Worm (Caenorhabditis elegans): ENCODE results near the gene bath-29.
A peak's percentile ranks its signal among the peaks of the same experiment; 100 is the strongest.

The bath-29 gene

ce11 chrII:3349820-3350291 lies 1.5 kb downstream of the bath-29 start, which contains the start of gene F14D2.8:
Gene F14D2.8, minus strand, starts transcription at chrII:3349870.
- no peak for TF ChIP-seq ref-1 (GFP tag; conservative IDR thresholded peaks at IDR 0.05)
- TF ChIP-seq flt-1 (GFP tag; IDR thresholded peaks at IDR 0.05), result no peak
- no peak for TF ChIP-seq cog-1 (tag; optimal IDR thresholded peaks at IDR 0.05)
- TF ChIP-seq klf-2 (GFP tag; conservative IDR thresholded peaks at IDR 0.05), result no peak
- no peak for TF ChIP-seq med-1 (GFP tag; optimal IDR thresholded peaks at IDR 0.05; ENCODE audit: insufficient read depth)
- TF ChIP-seq tab-1 (GFP tag; IDR thresholded peaks at IDR 0.05), result no peak
- no peak for TF ChIP-seq ztf-23 (GFP tag; IDR thresholded peaks at IDR 0.05)
- TF ChIP-seq ztf-29 (GFP tag; IDR thresholded peaks at IDR 0.05), result no peak
- no peak for TF ChIP-seq T22C8.4 (GFP tag; IDR thresholded peaks at IDR 0.05)

ce11 chrII:3358834-3359233 lies 10.5 kb downstream of the bath-29 start, which contains the start of the genes lido-14 and bath-27:
Gene lido-14, plus strand, starts transcription at chrII:3359134.
Gene bath-27, plus strand, starts transcription at chrII:3359139.
- no peak for TF ChIP-seq klf-2 (GFP tag; conservative IDR thresholded peaks at IDR 0.05)
- no peak for TF ChIP-seq cog-1 (tag; optimal IDR thresholded peaks at IDR 0.05)
- TF ChIP-seq ref-1 (GFP tag; conservative IDR thresholded peaks at IDR 0.05), result no peak
- TF ChIP-seq T22C8.4 (GFP tag; IDR thresholded peaks at IDR 0.05), result no peak

- peak; percentile 11; the same call in 1 of the 2 replicates for TF ChIP-seq flt-1 (GFP tag; IDR thresholded peaks at IDR 0.05)
Measured at ce11 chrII:3365569-3365968, 17.2 kb downstream of the bath-29 start.

- TF ChIP-seq flt-1 (GFP tag; IDR thresholded peaks at IDR 0.05), result no peak
- no peak for TF ChIP-seq cog-1 (tag; optimal IDR thresholded peaks at IDR 0.05)
- no peak for TF ChIP-seq ref-1 (GFP tag; conservative IDR thresholded peaks at IDR 0.05)
- no peak for TF ChIP-seq ztf-29 (GFP tag; IDR thresholded peaks at IDR 0.05)
- no peak for TF ChIP-seq med-1 (GFP tag; optimal IDR thresholded peaks at IDR 0.05; ENCODE audit: insufficient read depth)
Measured at ce11 chrII:3367100-3367499, 18.7 kb downstream of the bath-29 start, which contains the start of gene Y49F6C.6. Gene Y49F6C.6, minus strand, starts transcription at chrII:3367200.

ce11 chrII:3368097-3368496 lies 19.7 kb downstream of the bath-29 start, which contains the start of gene Y49F6C.7:
Gene Y49F6C.7, minus strand, starts transcription at chrII:3368197.
- no peak for TF ChIP-seq T22C8.4 (GFP tag; IDR thresholded peaks at IDR 0.05)
- TF ChIP-seq med-1 (GFP tag; optimal IDR thresholded peaks at IDR 0.05; ENCODE audit: insufficient read depth), result no peak
- TF ChIP-seq cog-1 (tag; optimal IDR thresholded peaks at IDR 0.05), result no peak
- TF ChIP-seq flt-1 (GFP tag; IDR thresholded peaks at IDR 0.05), result no peak
- TF ChIP-seq ref-1 (GFP tag; conservative IDR thresholded peaks at IDR 0.05), result no peak
- no peak for TF ChIP-seq klf-2 (GFP tag; conservative IDR thresholded peaks at IDR 0.05)
- TF ChIP-seq tab-1 (GFP tag; IDR thresholded peaks at IDR 0.05), result no peak
- TF ChIP-seq ztf-23 (GFP tag; IDR thresholded peaks at IDR 0.05), result no peak
- TF ChIP-seq ztf-29 (GFP tag; IDR thresholded peaks at IDR 0.05), result no peak

ce11 chrII:3370061-3370460 lies 21.7 kb downstream of the bath-29 start, which contains the start of gene Y49F6C.8:
Gene Y49F6C.8, minus strand, starts transcription at chrII:3370111.
- no peak for TF ChIP-seq cog-1 (tag; optimal IDR thresholded peaks at IDR 0.05)
- TF ChIP-seq ztf-23 (GFP tag; IDR thresholded peaks at IDR 0.05), result no peak
- no peak for TF ChIP-seq ref-1 (GFP tag; conservative IDR thresholded peaks at IDR 0.05)
- TF ChIP-seq med-1 (GFP tag; optimal IDR thresholded peaks at IDR 0.05; ENCODE audit: insufficient read depth), result no peak
- no peak for TF ChIP-seq tab-1 (GFP tag; IDR thresholded peaks at IDR 0.05)
- no peak for TF ChIP-seq klf-2 (GFP tag; conservative IDR thresholded peaks at IDR 0.05)
- TF ChIP-seq flt-1 (GFP tag; IDR thresholded peaks at IDR 0.05), result no peak
- TF ChIP-seq T22C8.4 (GFP tag; IDR thresholded peaks at IDR 0.05), result no peak
- TF ChIP-seq ztf-29 (GFP tag; IDR thresholded peaks at IDR 0.05), result no peak

- TF ChIP-seq ztf-29 (GFP tag; IDR thresholded peaks at IDR 0.05) (no peak), med-1 (GFP tag; optimal IDR thresholded peaks at IDR 0.05; ENCODE audit: insufficient read depth) (no peak), tab-1 (GFP tag; IDR thresholded peaks at IDR 0.05) (no peak), T22C8.4 (GFP tag; IDR thresholded peaks at IDR 0.05) (no peak), ref-1 (GFP tag; conservative IDR thresholded peaks at IDR 0.05) (no peak), klf-2 (GFP tag; conservative IDR thresholded peaks at IDR 0.05) (no peak), ztf-23 (GFP tag; IDR thresholded peaks at IDR 0.05) (no peak), flt-1 (GFP tag; IDR thresholded peaks at IDR 0.05) (no peak), cog-1 (tag; optimal IDR thresholded peaks at IDR 0.05) (no peak)
Measured at ce11 chrII:3371010-3371409, 22.6 kb downstream of the bath-29 start, which contains the start of gene bath-23. Gene bath-23, plus strand, starts transcription at chrII:3371310.

ce11 chrII:3373875-3374274 lies 25.5 kb downstream of the bath-29 start:
- no peak for TF ChIP-seq cog-1 (tag; optimal IDR thresholded peaks at IDR 0.05)
- no peak for TF ChIP-seq tab-1 (GFP tag; IDR thresholded peaks at IDR 0.05)
- TF ChIP-seq klf-2 (GFP tag; conservative IDR thresholded peaks at IDR 0.05), result no peak
- no peak for TF ChIP-seq ztf-23 (GFP tag; IDR thresholded peaks at IDR 0.05)
- no peak for TF ChIP-seq ref-1 (GFP tag; conservative IDR thresholded peaks at IDR 0.05)
- TF ChIP-seq ztf-29 (GFP tag; IDR thresholded peaks at IDR 0.05), result no peak
- no peak for TF ChIP-seq flt-1 (GFP tag; IDR thresholded peaks at IDR 0.05)
- TF ChIP-seq med-1 (GFP tag; optimal IDR thresholded peaks at IDR 0.05; ENCODE audit: insufficient read depth), result no peak
- TF ChIP-seq T22C8.4 (GFP tag; IDR thresholded peaks at IDR 0.05), result no peak

ce11 chrII:3374779-3375178 lies 26.4 kb downstream of the bath-29 start, which contains the start of gene bath-10:
Gene bath-10, plus strand, starts transcription at chrII:3375079.
- TF ChIP-seq med-1 (GFP tag; optimal IDR thresholded peaks at IDR 0.05; ENCODE audit: insufficient read depth) (no peak), ztf-23 (GFP tag; IDR thresholded peaks at IDR 0.05) (no peak), flt-1 (GFP tag; IDR thresholded peaks at IDR 0.05) (no peak)

- TF ChIP-seq T22C8.4 (GFP tag; IDR thresholded peaks at IDR 0.05), result no peak
- no peak for TF ChIP-seq ztf-23 (GFP tag; IDR thresholded peaks at IDR 0.05)
- TF ChIP-seq ref-1 (GFP tag; conservative IDR thresholded peaks at IDR 0.05), result no peak
- no peak for TF ChIP-seq med-1 (GFP tag; optimal IDR thresholded peaks at IDR 0.05; ENCODE audit: insufficient read depth)
- no peak for TF ChIP-seq flt-1 (GFP tag; IDR thresholded peaks at IDR 0.05)
- no peak for TF ChIP-seq cog-1 (tag; optimal IDR thresholded peaks at IDR 0.05)
- no peak for TF ChIP-seq tab-1 (GFP tag; IDR thresholded peaks at IDR 0.05)
- TF ChIP-seq klf-2 (GFP tag; conservative IDR thresholded peaks at IDR 0.05), result no peak
- no peak for TF ChIP-seq ztf-29 (GFP tag; IDR thresholded peaks at IDR 0.05)
Measured at ce11 chrII:3375302-3375701, 26.9 kb downstream of the bath-29 start.
